Fruit fly (Drosophila melanogaster) whole organism, pupa: ENCODE data around the gene HIP.

Source experiments
- CG14655 ChIP-seq: fragments of 200-800 bp; sonication (Bioruptor generic); optimal IDR thresholded peaks from 3 replicates; lab custom pipeline; 2017; ENCODE audit warnings: mild to moderate bottlenecking, missing biosample characterization, missing genetic modification reagents, missing genetic modification characterization
- CG8159 ChIP-seq: fragments of 200-800 bp; sonication (Bioruptor generic); optimal IDR thresholded peaks from 3 replicates; lab custom pipeline; 2018; ENCODE audit warnings: missing biosample characterization, mild to moderate bottlenecking, missing genetic modification characterization, moderate library complexity
- Pif1B ChIP-seq: fragments of 200-800 bp; sonication (Bioruptor generic); optimal IDR thresholded peaks from 3 replicates; lab custom pipeline; 2016; ENCODE audit warnings: missing biosample characterization, missing genetic modification characterization
- gl ChIP-seq: fragments of 200-800 bp; sonication (Bioruptor generic); optimal IDR thresholded peaks from 2 replicates; lab custom pipeline; 2018; ENCODE audit warnings: missing biosample characterization, mild to moderate bottlenecking, missing genetic modification characterization
- rn ChIP-seq: fragments of 200-800 bp; sonication (Bioruptor generic); IDR thresholded peaks from 2 replicates; pipeline ENCODE4 v1.3.6; 2022; ENCODE audit warnings: missing biosample characterization, missing genetic modification characterization

- TF ChIP-seq gl (tag; lab: Kevin White, UChicago) (no peak), rn (GFP tag; lab: Robert Waterston, UW) (no peak), CG8159 (tag; lab: Kevin White, UChicago) (no peak), Pif1B (GFP tag; lab: Kevin White, UChicago) (no peak), CG14655 (no peak)
Observed at dm6 chrX:3832226-3832625, 33.3 kb downstream of the HIP start.
